Fruit fly (Drosophila melanogaster): ENCODE results near the gene AMPKalpha.

AMPKalpha gene

DNA sequence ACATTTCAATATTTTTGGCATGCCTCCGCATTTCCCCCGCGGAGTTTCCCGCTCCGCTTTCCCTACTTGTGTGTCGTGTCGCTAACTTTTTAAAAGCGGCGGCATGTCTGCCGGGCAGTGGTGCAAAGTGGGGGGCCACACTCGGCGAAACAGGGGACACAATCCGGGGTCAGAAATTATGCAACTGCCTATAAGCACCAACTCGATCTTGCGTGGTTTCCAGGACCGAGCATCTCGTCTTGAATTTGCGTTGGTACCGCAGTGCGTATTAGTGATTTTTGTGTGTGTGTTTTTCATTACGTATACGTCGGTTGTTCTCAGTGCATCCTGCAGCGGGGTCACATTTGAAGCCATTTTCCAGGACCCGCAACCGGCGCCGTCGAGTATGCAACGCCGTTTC, 32.3 kb downstream of the AMPKalpha start:
- TF ChIP-seq CG5204 (GFP tag; optimal IDR thresholded peaks at IDR 0.05) (no peak), CG7101 (tag; optimal IDR thresholded peaks at IDR 0.05) (no peak), ovo (GFP tag; optimal IDR thresholded peaks at IDR 0.05) (no peak), CG14711 (tag; optimal IDR thresholded peaks at IDR 0.05) (no peak), Mnt (GFP tag; optimal IDR thresholded peaks at IDR 0.05) (no peak), Clk (GFP tag; optimal IDR thresholded peaks at IDR 0.05) (no peak), Hr96 (GFP tag; optimal IDR thresholded peaks at IDR 0.05) (no peak), cnc (optimal IDR thresholded peaks at IDR 0.05) (no peak), tj (GFP tag; optimal IDR thresholded peaks at IDR 0.05) (no peak), CG33017 (tag; optimal IDR thresholded peaks at IDR 0.05) (no peak), pad (GFP tag; optimal IDR thresholded peaks at IDR 0.05) (no peak), bab1 (GFP tag; optimal IDR thresholded peaks at IDR 0.05) (no peak)

DNA sequence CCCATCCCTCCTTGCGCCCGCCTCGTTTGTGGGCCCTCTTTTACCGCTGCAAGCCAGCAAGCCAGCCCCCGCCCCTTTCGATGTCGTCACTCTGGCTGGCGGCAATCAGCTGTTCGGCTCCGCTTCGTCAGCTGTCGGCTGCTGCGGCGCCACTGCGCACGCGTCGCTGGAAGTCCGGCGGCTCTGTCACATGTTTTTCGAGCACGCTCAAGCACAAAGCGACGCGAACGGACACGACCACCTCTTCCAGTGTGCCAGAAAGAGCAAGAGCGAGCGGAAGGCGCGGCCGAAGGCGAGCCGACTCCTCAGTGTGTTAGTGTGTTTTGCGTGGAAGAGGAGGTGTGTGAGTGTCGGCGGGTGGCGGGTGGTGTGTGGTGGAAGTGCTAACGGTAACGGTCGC, 33.6 kb downstream of the AMPKalpha start, which contains the start of gene futsch:
Gene futsch (plus strand): TSS at position 106 of the 400 bp plus-strand sequence.
- TF ChIP-seq kay (GFP tag; ENCODE audit: borderline replicate concordance) (no peak), ovo (GFP tag; optimal IDR thresholded peaks at IDR 0.05) (no peak), toe (GFP tag; optimal IDR thresholded peaks at IDR 0.05) (no peak), Mnt (GFP tag; optimal IDR thresholded peaks at IDR 0.05) (no peak), tj (GFP tag; optimal IDR thresholded peaks at IDR 0.05) (no peak), cnc (optimal IDR thresholded peaks at IDR 0.05) (no peak), CG1620 (GFP tag; optimal IDR thresholded peaks at IDR 0.05) (no peak), CG12768 (GFP tag; optimal IDR thresholded peaks at IDR 0.05) (no peak), CG11617 (GFP tag; optimal IDR thresholded peaks at IDR 0.05) (no peak), bab1 (GFP tag; optimal IDR thresholded peaks at IDR 0.05) (no peak), Crg-1 (GFP tag; optimal IDR thresholded peaks at IDR 0.05) (no peak), Clk (GFP tag; optimal IDR thresholded peaks at IDR 0.05) (no peak), Hr96 (GFP tag; optimal IDR thresholded peaks at IDR 0.05) (no peak), CG14711 (tag; optimal IDR thresholded peaks at IDR 0.05) (no peak), CG5204 (GFP tag; optimal IDR thresholded peaks at IDR 0.05) (no peak), CG7045 (GFP tag; optimal IDR thresholded peaks at IDR 0.05) (no peak)

DNA sequence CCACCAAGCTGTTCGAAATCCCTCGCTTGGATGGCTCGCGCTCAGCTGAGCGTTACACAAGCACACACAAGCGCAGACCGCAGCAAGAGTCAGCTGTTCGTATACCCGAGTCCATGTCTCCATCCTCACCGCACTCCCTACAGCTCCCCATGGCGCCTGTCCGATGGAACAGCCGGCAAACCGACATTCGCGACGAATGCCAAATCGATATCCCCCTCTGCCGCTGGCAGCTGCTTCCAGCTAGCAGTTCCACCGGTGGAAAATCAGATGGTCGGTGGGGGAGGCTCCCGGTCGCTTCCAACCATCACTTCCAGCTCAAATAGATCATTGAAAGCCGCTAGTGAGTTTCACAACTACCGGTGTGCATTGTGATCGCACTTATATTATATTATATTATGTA, 35.0 kb downstream of the AMPKalpha start:
- no peak for TF ChIP-seq CG11617 (GFP tag; optimal IDR thresholded peaks at IDR 0.05)

DNA sequence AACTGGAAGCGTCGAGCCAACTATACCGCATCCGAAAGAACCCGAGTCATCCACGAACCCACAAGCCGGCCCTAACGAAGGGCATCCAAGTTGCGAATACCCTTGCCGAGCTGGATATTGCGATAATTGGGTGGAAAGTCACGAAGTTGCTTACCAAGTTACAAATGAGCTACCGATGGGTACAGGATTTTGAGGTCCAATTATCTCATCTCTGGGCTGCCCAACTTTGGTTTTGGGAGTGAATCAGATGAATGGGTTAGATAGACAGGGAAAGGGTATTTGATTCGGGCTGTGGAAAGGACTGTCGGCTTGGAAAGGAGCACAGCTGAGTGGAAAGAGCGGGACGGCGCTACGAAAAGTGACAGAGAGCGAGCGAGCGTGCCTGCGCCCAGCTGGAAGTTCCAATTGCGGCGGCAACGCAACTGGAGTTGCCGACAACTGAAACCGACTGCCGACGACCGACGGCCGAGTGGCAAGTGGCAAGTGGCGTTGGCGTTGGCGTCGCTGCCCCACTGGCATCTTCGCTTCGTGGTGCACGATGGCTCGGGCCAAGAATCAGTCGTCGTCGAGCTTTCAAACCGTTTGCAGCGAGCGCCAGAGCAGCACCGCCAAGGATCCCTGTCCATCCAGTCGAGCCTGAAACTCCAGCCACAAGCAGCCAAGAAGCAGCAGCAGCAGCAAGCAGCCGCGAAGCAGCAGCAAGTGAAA, 36.0 kb downstream of the AMPKalpha start:
- no peak for TF ChIP-seq cnc (optimal IDR thresholded peaks at IDR 0.05)
- no peak for TF ChIP-seq CG11617 (GFP tag; optimal IDR thresholded peaks at IDR 0.05)
- TF ChIP-seq toe (GFP tag; optimal IDR thresholded peaks at IDR 0.05), result no peak
- TF ChIP-seq CG7101 (tag; optimal IDR thresholded peaks at IDR 0.05), result no peak
- TF ChIP-seq CG14711 (tag; optimal IDR thresholded peaks at IDR 0.05), result no peak
- no peak for TF ChIP-seq Mnt (GFP tag; optimal IDR thresholded peaks at IDR 0.05)
- no peak for TF ChIP-seq CG1620 (GFP tag; optimal IDR thresholded peaks at IDR 0.05)
- no peak for TF ChIP-seq tj (GFP tag; optimal IDR thresholded peaks at IDR 0.05)
- TF ChIP-seq Hr96 (GFP tag; optimal IDR thresholded peaks at IDR 0.05), result no peak
- no peak for TF ChIP-seq cic (GFP tag; optimal IDR thresholded peaks at IDR 0.05)
- no peak for TF ChIP-seq CG7045 (GFP tag; optimal IDR thresholded peaks at IDR 0.05)
- TF ChIP-seq Crg-1 (GFP tag; optimal IDR thresholded peaks at IDR 0.05), result no peak
- no peak for TF ChIP-seq ovo (GFP tag; optimal IDR thresholded peaks at IDR 0.05)
- TF ChIP-seq CG33017 (tag; optimal IDR thresholded peaks at IDR 0.05), result no peak
- no peak for TF ChIP-seq kay (GFP tag; ENCODE audit: borderline replicate concordance)
- TF ChIP-seq bab1 (GFP tag; optimal IDR thresholded peaks at IDR 0.05), result no peak
- TF ChIP-seq pad (GFP tag; optimal IDR thresholded peaks at IDR 0.05), result no peak

DNA sequence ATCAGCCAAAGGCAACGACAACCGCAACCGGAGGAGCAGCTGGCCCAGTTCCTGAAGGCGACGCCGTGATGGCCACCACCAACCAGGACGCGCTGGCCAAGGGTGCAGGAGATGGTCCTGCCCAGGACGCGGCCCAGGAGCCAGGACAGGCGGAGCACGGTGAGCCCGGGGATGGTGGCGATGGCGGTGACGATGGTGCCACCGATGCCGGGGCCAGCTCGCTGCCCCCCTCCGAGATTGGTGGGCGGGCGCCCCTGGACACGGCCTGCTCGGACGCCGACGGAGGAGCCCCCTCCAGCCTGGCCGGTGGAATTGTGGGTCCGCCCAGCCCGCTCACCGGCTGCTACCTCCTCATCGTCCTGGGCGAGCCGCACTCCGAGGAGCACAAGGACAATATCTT, 38.9 kb downstream of the AMPKalpha start:
- no peak for TF ChIP-seq CG14711 (tag; optimal IDR thresholded peaks at IDR 0.05)
- TF ChIP-seq bab1 (GFP tag; optimal IDR thresholded peaks at IDR 0.05), result no peak
- no peak for TF ChIP-seq CG1620 (GFP tag; optimal IDR thresholded peaks at IDR 0.05)
- TF ChIP-seq CG7101 (tag; optimal IDR thresholded peaks at IDR 0.05), result no peak
- TF ChIP-seq cic (GFP tag; optimal IDR thresholded peaks at IDR 0.05), result no peak
- TF ChIP-seq CG11617 (GFP tag; optimal IDR thresholded peaks at IDR 0.05), result no peak
- TF ChIP-seq Mnt (GFP tag; optimal IDR thresholded peaks at IDR 0.05), result no peak
- no peak for TF ChIP-seq Hr96 (GFP tag; optimal IDR thresholded peaks at IDR 0.05)
- no peak for TF ChIP-seq CG33017 (tag; optimal IDR thresholded peaks at IDR 0.05)
- TF ChIP-seq pad (GFP tag; optimal IDR thresholded peaks at IDR 0.05), result no peak
- no peak for TF ChIP-seq ovo (GFP tag; optimal IDR thresholded peaks at IDR 0.05)
- no peak for TF ChIP-seq Crg-1 (GFP tag; optimal IDR thresholded peaks at IDR 0.05)
- TF ChIP-seq Clk (GFP tag; optimal IDR thresholded peaks at IDR 0.05), result no peak
- TF ChIP-seq kay (GFP tag; ENCODE audit: borderline replicate concordance), result no peak
- no peak for TF ChIP-seq toe (GFP tag; optimal IDR thresholded peaks at IDR 0.05)

Measured in whole organism, adult.